Worm (Caenorhabditis elegans) whole organism, midembryonic: ENCODE results near the gene Y37H2A.13.

Experiments
- T22C8.4 ChIP-seq: fragments of 200-800 bp; sonication (Bioruptor generic); IDR thresholded peaks from 2 replicates; pipeline ENCODE4 v1.3.6; 2022; ENCODE audit warnings: missing genetic modification characterization, missing compliant biosample characterization
- cog-1 ChIP-seq: sonication (generic microtip); optimal IDR thresholded peaks from 2 replicates; lab custom pipeline; 2016; ENCODE audit warnings: missing genetic modification characterization, missing compliant biosample characterization
- flt-1 ChIP-seq: fragments of 200-800 bp; sonication (Bioruptor generic); IDR thresholded peaks from 2 replicates; pipeline ENCODE4 v1.3.6; 2022; ENCODE audit warnings: missing genetic modification characterization, missing compliant biosample characterization
- klf-2 ChIP-seq: fragments of 200-800 bp; sonication (Bioruptor generic); conservative IDR thresholded peaks from 2 replicates; pipeline ENCODE4 v1.3.6; 2022; ENCODE audit warnings: missing genetic modification reagents, missing genetic modification characterization, missing compliant biosample characterization
- med-1 ChIP-seq: sonication (generic microtip); optimal IDR thresholded peaks from 2 replicates; lab custom pipeline; 2017; ENCODE audit warnings: missing genetic modification characterization, mild to moderate bottlenecking, missing compliant biosample characterization, antibody characterized with exemption, missing genetic modification reagents; ENCODE audit not compliant: insufficient read depth
- ref-1 ChIP-seq: fragments of 200-800 bp; sonication (Bioruptor generic); conservative IDR thresholded peaks from 2 replicates; pipeline ENCODE4 v1.3.6; 2022; ENCODE audit warnings: missing genetic modification reagents, missing genetic modification characterization, missing compliant biosample characterization
- tab-1 ChIP-seq: fragments of 200-800 bp; sonication (Bioruptor generic); IDR thresholded peaks from 2 replicates; pipeline ENCODE4 v1.3.6; 2022; ENCODE audit warnings: missing genetic modification characterization, missing compliant biosample characterization
- ztf-23 ChIP-seq: fragments of 200-800 bp; sonication (Bioruptor generic); IDR thresholded peaks from 2 replicates; pipeline ENCODE4 v1.3.6; 2022; ENCODE audit warnings: missing genetic modification reagents, missing genetic modification characterization, missing compliant biosample characterization
- ztf-29 ChIP-seq: fragments of 200-800 bp; sonication (Bioruptor generic); IDR thresholded peaks from 2 replicates; pipeline ENCODE4 v1.3.6; 2022; ENCODE audit warnings: missing genetic modification reagents, missing genetic modification characterization, missing compliant biosample characterization

Y37H2A.13 gene

ce11 chrV:18142549-18142948 lies at the start of gene Y37H2A.13:
Gene Y37H2A.13 (plus strand): TSS chrV:18142849.
- TF ChIP-seq ref-1 (GFP tag; lab: Robert Waterston, UW) (no peak), med-1 (GFP tag; lab: Kevin White, UChicago) (no peak), klf-2 (no peak), flt-1 (GFP tag; lab: Robert Waterston, UW) (no peak), tab-1 (GFP tag; lab: Robert Waterston, UW) (no peak), ztf-29 (no peak), cog-1 (no peak)

ce11 chrV:18093941-18094340 lies 48.7 kb upstream of the Y37H2A.13 start:
- TF ChIP-seq klf-2, result no peak
- no peak for TF ChIP-seq tab-1 (GFP tag; lab: Robert Waterston, UW)
- no peak for TF ChIP-seq ztf-23
- no peak for TF ChIP-seq cog-1
- no peak for TF ChIP-seq ref-1 (GFP tag; lab: Robert Waterston, UW)
- no peak for TF ChIP-seq flt-1 (GFP tag; lab: Robert Waterston, UW)
- no peak for TF ChIP-seq ztf-29
- no peak for TF ChIP-seq med-1 (GFP tag; lab: Kevin White, UChicago)
- TF ChIP-seq T22C8.4 (GFP tag; lab: Robert Waterston, UW), result no peak

ce11 chrV:18098387-18098786 lies 44.3 kb upstream of the Y37H2A.13 start, which contains the start of gene par-4:
Gene par-4 (plus strand): TSS chrV:18098687.
- TF ChIP-seq tab-1 (GFP tag; lab: Robert Waterston, UW) (no peak), ref-1 (GFP tag; lab: Robert Waterston, UW) (no peak), ztf-29 (no peak), ztf-23 (no peak), cog-1 (no peak), flt-1 (GFP tag; lab: Robert Waterston, UW) (no peak), med-1 (GFP tag; lab: Kevin White, UChicago) (no peak), T22C8.4 (GFP tag; lab: Robert Waterston, UW) (no peak), klf-2 (no peak)

DNA sequence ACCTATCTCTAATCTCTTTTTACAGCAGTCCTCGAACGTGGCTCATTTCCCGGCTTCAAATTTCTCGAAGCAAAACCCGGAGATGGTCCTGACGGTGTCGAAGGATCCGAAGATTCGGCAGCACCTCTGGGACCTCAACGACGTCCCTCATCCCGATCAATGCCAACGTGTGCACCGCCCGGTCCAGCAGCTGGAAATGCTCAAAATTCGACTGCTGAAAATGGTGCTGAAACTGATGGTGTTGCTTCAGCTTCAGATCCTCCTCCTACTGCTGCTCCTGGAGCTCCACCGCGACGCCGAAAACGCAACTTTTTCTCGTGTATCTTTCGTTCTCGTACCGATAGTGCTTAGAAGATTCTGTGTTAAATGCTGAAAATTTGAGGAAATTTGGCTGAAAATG lies 36.6 kb upstream of the Y37H2A.13 start:
- TF ChIP-seq klf-2 (no peak), ztf-29 (no peak), cog-1 (no peak), ztf-23 (no peak), T22C8.4 (GFP tag; lab: Robert Waterston, UW) (no peak), flt-1 (GFP tag; lab: Robert Waterston, UW) (no peak), med-1 (GFP tag; lab: Kevin White, UChicago) (no peak), ref-1 (GFP tag; lab: Robert Waterston, UW) (no peak), tab-1 (GFP tag; lab: Robert Waterston, UW) (no peak)

DNA sequence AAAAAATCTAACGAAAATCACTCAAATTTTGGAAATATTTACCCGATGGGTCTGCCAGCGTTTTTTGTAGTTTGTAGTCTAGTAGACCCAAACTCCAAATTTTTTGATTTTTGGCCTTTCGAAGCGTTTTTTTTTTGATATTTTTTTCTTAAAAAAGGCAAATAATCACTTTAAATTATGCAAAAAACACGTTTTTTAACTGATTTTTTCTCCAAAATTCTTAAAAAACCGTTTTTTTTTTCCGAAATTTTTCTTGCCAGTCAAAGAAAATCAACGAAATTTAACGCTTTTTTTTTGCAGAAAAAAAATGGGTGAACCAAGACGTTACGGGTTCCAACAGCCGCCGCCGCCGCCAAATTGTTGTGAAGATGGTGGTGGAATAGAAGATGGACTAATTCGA lies 34.7 kb upstream of the Y37H2A.13 start, which contains the start of gene Y37H2A.1:
Gene Y37H2A.1, plus strand, starts transcription at position 301 of the 400 bp plus-strand sequence.
- TF ChIP-seq cog-1 (no peak), ztf-23 (no peak)

ce11 chrV:18109449-18109848 lies 33.2 kb upstream of the Y37H2A.13 start:
- no peak for TF ChIP-seq ztf-29

DNA sequence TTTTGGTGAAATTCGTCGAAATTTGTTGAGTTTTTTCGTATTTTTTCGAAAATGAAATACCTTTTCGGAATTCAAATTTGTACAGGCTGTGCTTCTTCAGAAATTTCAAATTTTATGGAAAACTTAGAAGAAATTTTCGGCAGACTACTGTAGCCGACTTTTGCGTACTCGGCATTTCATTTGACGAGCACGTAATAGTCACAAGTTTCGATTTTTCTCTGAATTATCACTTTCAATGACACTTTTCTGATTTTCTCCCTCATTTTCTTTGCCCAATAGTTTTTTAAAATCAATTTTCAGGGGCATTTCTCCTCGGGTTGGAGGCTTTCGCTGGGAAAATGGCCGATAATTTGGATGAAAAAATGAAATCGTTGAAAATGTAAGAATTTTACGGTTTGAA lies 19.0 kb upstream of the Y37H2A.13 start, which contains the start of gene fbxa-107:
Gene fbxa-107, plus strand, starts transcription at position 301 of the 400 bp plus-strand sequence.
- TF ChIP-seq flt-1 (GFP tag; lab: Robert Waterston, UW) (no peak), klf-2 (no peak), tab-1 (GFP tag; lab: Robert Waterston, UW) (no peak), ref-1 (GFP tag; lab: Robert Waterston, UW) (no peak), med-1 (GFP tag; lab: Kevin White, UChicago) (no peak), cog-1 (no peak), ztf-29 (no peak), T22C8.4 (GFP tag; lab: Robert Waterston, UW) (no peak), ztf-23 (no peak)

DNA sequence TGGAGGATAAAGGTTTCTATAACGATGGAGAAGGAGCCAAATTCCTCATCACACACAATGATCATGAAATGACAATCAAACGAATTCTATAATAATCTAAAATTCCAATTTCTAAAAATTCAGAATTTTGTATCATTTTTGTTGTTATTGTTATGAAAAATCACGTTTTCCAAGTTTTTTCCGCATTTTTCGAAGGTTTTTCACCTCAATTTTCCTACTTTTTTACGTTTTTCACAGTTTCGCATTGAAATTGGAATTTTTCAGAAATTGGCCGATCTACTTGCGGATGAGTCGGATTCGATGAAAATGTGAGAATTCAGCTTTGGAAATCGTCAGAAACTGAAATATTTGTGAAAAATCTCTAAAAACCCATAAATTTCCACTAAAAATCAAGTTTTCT lies 17.6 kb upstream of the Y37H2A.13 start, which contains the start of gene fbxa-210:
Gene fbxa-210, plus strand, starts transcription at position 301 of the 400 bp plus-strand sequence.
- TF ChIP-seq flt-1 (GFP tag; lab: Robert Waterston, UW), result no peak
- no peak for TF ChIP-seq klf-2
- TF ChIP-seq med-1 (GFP tag; lab: Kevin White, UChicago), result no peak
- no peak for TF ChIP-seq ztf-23
- TF ChIP-seq cog-1, result no peak
- TF ChIP-seq ref-1 (GFP tag; lab: Robert Waterston, UW), result no peak
- TF ChIP-seq tab-1 (GFP tag; lab: Robert Waterston, UW), result no peak
- TF ChIP-seq T22C8.4 (GFP tag; lab: Robert Waterston, UW), result no peak
- no peak for TF ChIP-seq ztf-29

DNA sequence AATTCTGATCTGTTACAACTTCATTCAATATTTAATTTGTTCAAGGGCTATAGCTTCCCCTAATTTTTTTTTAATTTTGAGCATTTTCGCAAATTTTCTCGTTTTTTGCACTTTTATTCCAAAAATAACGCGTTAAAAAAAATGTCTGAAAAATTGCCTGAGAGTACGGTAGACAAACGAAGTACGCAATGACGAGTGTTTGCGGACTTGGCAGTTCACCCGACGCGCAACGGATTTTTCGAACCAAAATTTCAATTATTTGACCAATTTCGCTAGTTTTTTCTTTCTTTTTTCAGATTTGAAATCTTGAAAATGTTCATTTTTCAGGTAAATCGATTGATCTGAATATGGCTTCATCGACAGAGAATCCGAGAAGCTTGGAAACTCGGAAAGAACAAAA lies 15.5 kb upstream of the Y37H2A.13 start, which contains the start of gene fbxa-211:
Gene fbxa-211, plus strand, starts transcription at position 328 of the 400 bp plus-strand sequence.
- no peak for TF ChIP-seq cog-1
- no peak for TF ChIP-seq klf-2
- TF ChIP-seq flt-1 (GFP tag; lab: Robert Waterston, UW), result no peak
- TF ChIP-seq med-1 (GFP tag; lab: Kevin White, UChicago), result no peak
- TF ChIP-seq ztf-29, result no peak
- TF ChIP-seq tab-1 (GFP tag; lab: Robert Waterston, UW), result no peak
- no peak for TF ChIP-seq ref-1 (GFP tag; lab: Robert Waterston, UW)
- no peak for TF ChIP-seq T22C8.4 (GFP tag; lab: Robert Waterston, UW)
- TF ChIP-seq ztf-23, result no peak

DNA sequence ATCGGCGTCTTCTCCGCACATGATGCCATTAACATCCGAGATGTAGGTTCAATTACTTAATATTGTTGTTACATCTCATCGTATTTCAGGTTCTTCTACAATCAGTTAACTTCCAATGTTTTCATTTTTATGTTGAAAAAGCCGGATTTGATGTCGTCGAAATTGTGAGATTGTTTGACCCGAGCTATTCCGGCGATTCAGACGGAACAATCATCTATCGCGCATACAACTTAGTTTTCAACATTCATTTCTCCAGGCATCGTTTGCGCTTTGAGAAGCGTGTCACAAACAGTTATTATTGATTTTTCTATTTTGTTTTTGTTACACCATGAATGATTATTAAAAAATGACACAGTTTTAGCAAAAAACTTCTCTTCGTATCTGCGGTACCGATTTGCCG lies 14.1 kb upstream of the Y37H2A.13 start:
- no peak for TF ChIP-seq T22C8.4 (GFP tag; lab: Robert Waterston, UW)
- no peak for TF ChIP-seq ref-1 (GFP tag; lab: Robert Waterston, UW)
- TF ChIP-seq ztf-23, result no peak
- no peak for TF ChIP-seq tab-1 (GFP tag; lab: Robert Waterston, UW)
- no peak for TF ChIP-seq ztf-29
- no peak for TF ChIP-seq klf-2
- TF ChIP-seq flt-1 (GFP tag; lab: Robert Waterston, UW), result no peak
- no peak for TF ChIP-seq cog-1
- no peak for TF ChIP-seq med-1 (GFP tag; lab: Kevin White, UChicago)
